Worm (Caenorhabditis elegans) whole organism, L4 larva: ENCODE results near the gene mgl-1.

Source experiments
- F26F4.8 ChIP-seq: fragments of 200-800 bp; sonication (Bioruptor generic); conservative IDR thresholded peaks from 2 replicates; pipeline ENCODE4 v1.3.6; 2022; ENCODE audit warnings: missing genetic modification characterization, missing compliant biosample characterization
- F44E2.7 ChIP-seq: fragments of 200-800 bp; sonication (Bioruptor generic); IDR thresholded peaks from 2 replicates; pipeline ENCODE4 v2.1.2; 2022; ENCODE audit warnings: missing genetic modification characterization, missing compliant biosample characterization
- Y105C5A.15 ChIP-seq: fragments of 200-800 bp; sonication (Bioruptor generic); IDR thresholded peaks from 2 replicates; pipeline ENCODE4 v1.3.6; 2022; ENCODE audit warnings: missing genetic modification characterization, missing compliant biosample characterization
- Y5F2A.4 ChIP-seq: fragments of 200-800 bp; sonication (Bioruptor generic); optimal IDR thresholded peaks from 2 replicates; lab custom pipeline; 2018; ENCODE audit warnings: mild to moderate bottlenecking, missing genetic modification characterization, missing compliant biosample characterization
- Y75B8A.6 ChIP-seq: fragments of 200-800 bp; sonication (Bioruptor generic); IDR thresholded peaks from 2 replicates; pipeline ENCODE4 v1.3.6; 2022; ENCODE audit warnings: missing genetic modification reagents, missing genetic modification characterization, missing compliant biosample characterization
- aly-2 ChIP-seq: sonication (generic microtip); optimal IDR thresholded peaks from 2 replicates; lab custom pipeline; 2018; ENCODE audit warnings: missing biosample characterization, missing genetic modification characterization
- ama-1 ChIP-seq: fragments of 150-350 bp; optimal IDR thresholded peaks from 2 replicates; lab custom pipeline; 2014; ENCODE audit warnings: inconsistent platforms, mixed read lengths
- arid-1 ChIP-seq: fragments of 200-800 bp; sonication (Bioruptor generic); conservative IDR thresholded peaks from 2 replicates; pipeline ENCODE4 v1.3.6; 2022; ENCODE audit warnings: missing genetic modification reagents, missing genetic modification characterization, missing compliant biosample characterization
- ceh-28 ChIP-seq: fragments of 150-350 bp; optimal IDR thresholded peaks from 2 replicates; lab custom pipeline; 2014; ENCODE audit warnings: missing biosample characterization, missing genetic modification reagents, missing genetic modification characterization
- ceh-82 ChIP-seq: sonication (generic microtip); optimal IDR thresholded peaks from 2 replicates; lab custom pipeline; 2017; ENCODE audit warnings: missing biosample characterization, missing genetic modification characterization
- ces-1 ChIP-seq: fragments of 150-350 bp; sonication (generic microtip); optimal IDR thresholded peaks from 4 replicates; lab custom pipeline; 2014; ENCODE audit warnings: missing biosample characterization, missing genetic modification reagents, missing genetic modification characterization
- cey-2 ChIP-seq: sonication (generic microtip); optimal IDR thresholded peaks from 3 replicates; lab custom pipeline; 2017; ENCODE audit warnings: missing genetic modification characterization, mild to moderate bottlenecking, missing compliant biosample characterization, antibody characterized with exemption, borderline replicate concordance; ENCODE audit not compliant: insufficient read depth
- ctbp-1 ChIP-seq: fragments of 200-800 bp; sonication (Bioruptor generic); IDR thresholded peaks from 2 replicates; pipeline ENCODE4 v1.3.6; 2022; ENCODE audit warnings: missing genetic modification reagents, missing genetic modification characterization, missing compliant biosample characterization
- dmd-9 ChIP-seq: fragments of 200-800 bp; sonication (Bioruptor generic); IDR thresholded peaks from 2 replicates; pipeline ENCODE4 v1.3.6; 2022; ENCODE audit warnings: missing genetic modification reagents, missing genetic modification characterization, missing compliant biosample characterization
- egl-43 ChIP-seq: fragments of 200-800 bp; sonication (Bioruptor generic); IDR thresholded peaks from 2 replicates; pipeline ENCODE4 v1.3.6; 2022; ENCODE audit warnings: missing genetic modification reagents, missing genetic modification characterization, missing compliant biosample characterization
- gei-8 ChIP-seq: fragments of 200-800 bp; sonication (Bioruptor generic); optimal IDR thresholded peaks from 2 replicates; lab custom pipeline; 2018; ENCODE audit warnings: mild to moderate bottlenecking, missing genetic modification characterization, missing compliant biosample characterization
- hlh-11 ChIP-seq: fragments of 200-800 bp; sonication (Bioruptor generic); optimal IDR thresholded peaks from 2 replicates; lab custom pipeline; 2018; ENCODE audit warnings: mild to moderate bottlenecking, missing genetic modification characterization, missing compliant biosample characterization
- hmg-1.1 ChIP-seq: fragments of 200-800 bp; sonication (Bioruptor generic); IDR thresholded peaks from 2 replicates; pipeline ENCODE4 v1.3.6; 2022; ENCODE audit warnings: missing genetic modification reagents, missing genetic modification characterization, missing compliant biosample characterization
- lim-7 ChIP-seq: fragments of 200-800 bp; sonication (Bioruptor generic); IDR thresholded peaks from 2 replicates; pipeline ENCODE4 v1.3.6; 2022; ENCODE audit warnings: missing genetic modification characterization, missing compliant biosample characterization
- lin-13 ChIP-seq: fragments of 150-350 bp; optimal IDR thresholded peaks from 2 replicates; lab custom pipeline; 2014; ENCODE audit warnings: missing biosample characterization, missing genetic modification reagents, missing genetic modification characterization
- lin-29 ChIP-seq: fragments of 200-800 bp; sonication (Bioruptor generic); IDR thresholded peaks from 2 replicates; pipeline ENCODE4 v1.3.6; 2022; ENCODE audit warnings: missing genetic modification reagents, missing genetic modification characterization, missing compliant biosample characterization
- lin-38 ChIP-seq: fragments of 200-800 bp; sonication (Bioruptor generic); IDR thresholded peaks from 2 replicates; pipeline ENCODE4 v1.3.6; 2022; ENCODE audit warnings: missing genetic modification reagents, missing genetic modification characterization, missing compliant biosample characterization
- madf-5 ChIP-seq, 2 experiments: fragments of 200-800 bp; sonication (Bioruptor generic); IDR thresholded peaks; 2 replicates each; pipeline ENCODE4 v1.3.6; 2022; ENCODE audit warnings: missing compliant biosample characterization in 2 of 2, missing genetic modification characterization in 2 of 2
- mes-2 ChIP-seq: sonication (generic microtip); optimal IDR thresholded peaks from 2 replicates; lab custom pipeline; 2016; ENCODE audit warnings: missing genotype, mild to moderate bottlenecking, missing genetic modification characterization, missing compliant biosample characterization; ENCODE audit not compliant: poor library complexity, severe bottlenecking
- mxl-2 ChIP-seq: fragments of 200-800 bp; sonication (Bioruptor generic); conservative IDR thresholded peaks from 2 replicates; pipeline ENCODE4 v1.3.6; 2022; ENCODE audit warnings: missing genetic modification reagents, missing genetic modification characterization, missing compliant biosample characterization
- mxl-3 ChIP-seq: fragments of 200-800 bp; sonication (Bioruptor generic); optimal IDR thresholded peaks from 2 replicates; lab custom pipeline; 2018; ENCODE audit warnings: mild to moderate bottlenecking, missing genetic modification characterization, missing compliant biosample characterization
- nhr-10 ChIP-seq: fragments of 150-350 bp; optimal IDR thresholded peaks from 2 replicates; lab custom pipeline; 2014; ENCODE audit warnings: missing biosample characterization, missing genetic modification characterization
- nhr-111 ChIP-seq: fragments of 200-800 bp; sonication (Bioruptor generic); optimal IDR thresholded peaks from 2 replicates; lab custom pipeline; 2018; ENCODE audit warnings: mild to moderate bottlenecking, missing genetic modification characterization, missing compliant biosample characterization
- nhr-237 ChIP-seq: sonication (generic microtip); optimal IDR thresholded peaks from 2 replicates; lab custom pipeline; 2017; ENCODE audit warnings: missing biosample characterization, missing genetic modification characterization
- nhr-25 ChIP-seq: sonication (generic microtip); optimal IDR thresholded peaks from 2 replicates; lab custom pipeline; 2017; ENCODE audit warnings: missing genetic modification characterization, mild to moderate bottlenecking, missing compliant biosample characterization, antibody characterized with exemption, moderate library complexity, borderline replicate concordance; ENCODE audit not compliant: insufficient read depth
- nhr-41 ChIP-seq: fragments of 200-800 bp; sonication (Bioruptor generic); IDR thresholded peaks from 2 replicates; pipeline ENCODE4 v1.3.6; 2022; ENCODE audit warnings: missing genetic modification reagents, missing genetic modification characterization, missing compliant biosample characterization
- nhr-42 ChIP-seq: fragments of 200-800 bp; sonication (Bioruptor generic); IDR thresholded peaks from 2 replicates; pipeline ENCODE4 v1.3.6; 2022; ENCODE audit warnings: missing genetic modification characterization, missing compliant biosample characterization
- nhr-48 ChIP-seq: sonication (generic microtip); optimal IDR thresholded peaks from 2 replicates; lab custom pipeline; 2016; ENCODE audit warnings: mild to moderate bottlenecking, missing genetic modification characterization, missing compliant biosample characterization
- nhr-76 ChIP-seq: fragments of 150-350 bp; optimal IDR thresholded peaks from 2 replicates; lab custom pipeline; 2014; ENCODE audit warnings: missing biosample characterization, missing genetic modification characterization
- nhr-77 ChIP-seq: fragments of 150-350 bp; optimal IDR thresholded peaks from 2 replicates; lab custom pipeline; 2014; ENCODE audit warnings: missing biosample characterization, missing genetic modification characterization
- php-3 ChIP-seq: fragments of 200-800 bp; sonication (Bioruptor generic); IDR thresholded peaks from 2 replicates; pipeline ENCODE4 v1.3.6; 2022; ENCODE audit warnings: missing genetic modification reagents, missing genetic modification characterization, missing compliant biosample characterization
- pqm-1 ChIP-seq: sonication (generic microtip); optimal IDR thresholded peaks from 2 replicates; lab custom pipeline; 2017; ENCODE audit warnings: missing biosample characterization, missing genetic modification characterization
- saeg-2 ChIP-seq: fragments of 200-800 bp; sonication (Bioruptor generic); IDR thresholded peaks from 2 replicates; pipeline ENCODE4 v1.3.6; 2022; ENCODE audit warnings: missing genetic modification reagents, missing genetic modification characterization, missing compliant biosample characterization
- set-16 ChIP-seq: fragments of 200-800 bp; sonication (Bioruptor generic); IDR thresholded peaks from 2 replicates; pipeline ENCODE4 v1.3.6; 2022; ENCODE audit warnings: missing genetic modification reagents, missing genetic modification characterization, missing compliant biosample characterization
- skn-1 ChIP-seq: fragments of 150-350 bp; optimal IDR thresholded peaks from 2 replicates; lab custom pipeline; 2014; ENCODE audit warnings: missing biosample characterization, missing genetic modification characterization
- snpc-1.2 ChIP-seq: fragments of 200-800 bp; sonication (Bioruptor generic); IDR thresholded peaks from 2 replicates; pipeline ENCODE4 v1.3.6; 2022; ENCODE audit warnings: missing genetic modification reagents, missing genetic modification characterization, missing compliant biosample characterization
- snpc-4 ChIP-seq: fragments of 150-350 bp; optimal IDR thresholded peaks from 2 replicates; lab custom pipeline; 2014; ENCODE audit warnings: missing biosample characterization, missing genetic modification characterization
- spr-1 ChIP-seq: sonication (generic microtip); optimal IDR thresholded peaks from 2 replicates; lab custom pipeline; 2016; ENCODE audit warnings: mild to moderate bottlenecking, missing genetic modification characterization, missing compliant biosample characterization
- tag-97 ChIP-seq: fragments of 200-800 bp; sonication (Bioruptor generic); IDR thresholded peaks from 2 replicates; pipeline ENCODE4 v1.3.6; 2022; ENCODE audit warnings: missing genetic modification characterization, missing compliant biosample characterization
- tra-1 ChIP-seq: fragments of 200-800 bp; sonication (Bioruptor generic); IDR thresholded peaks from 2 replicates; pipeline ENCODE4 v1.3.6; 2022; ENCODE audit warnings: missing genetic modification reagents, missing genetic modification characterization, missing compliant biosample characterization
- unc-130 ChIP-seq: sonication (generic microtip); optimal IDR thresholded peaks from 2 replicates; lab custom pipeline; 2016; ENCODE audit warnings: missing genetic modification reagents, missing genetic modification characterization, missing compliant biosample characterization
- unc-39 ChIP-seq: sonication (generic microtip); optimal IDR thresholded peaks from 2 replicates; lab custom pipeline; 2017; ENCODE audit warnings: missing biosample characterization, missing genetic modification characterization
- zag-1 ChIP-seq: fragments of 150-350 bp; optimal IDR thresholded peaks from 2 replicates; lab custom pipeline; 2014; ENCODE audit warnings: missing biosample characterization, missing genetic modification characterization
- zfp-3 ChIP-seq: fragments of 200-800 bp; sonication (Bioruptor generic); conservative IDR thresholded peaks from 2 replicates; pipeline ENCODE4 v1.3.6; 2022; ENCODE audit warnings: missing genetic modification reagents, missing genetic modification characterization, missing compliant biosample characterization
- zip-11 ChIP-seq: fragments of 200-800 bp; sonication (Bioruptor generic); IDR thresholded peaks from 2 replicates; pipeline ENCODE4 v1.3.6; 2022; ENCODE audit warnings: missing genetic modification characterization, missing compliant biosample characterization
- ztf-7 ChIP-seq: fragments of 150-350 bp; optimal IDR thresholded peaks from 2 replicates; lab custom pipeline; 2014; ENCODE audit warnings: missing biosample characterization, missing genetic modification characterization

Gene mgl-1

DNA sequence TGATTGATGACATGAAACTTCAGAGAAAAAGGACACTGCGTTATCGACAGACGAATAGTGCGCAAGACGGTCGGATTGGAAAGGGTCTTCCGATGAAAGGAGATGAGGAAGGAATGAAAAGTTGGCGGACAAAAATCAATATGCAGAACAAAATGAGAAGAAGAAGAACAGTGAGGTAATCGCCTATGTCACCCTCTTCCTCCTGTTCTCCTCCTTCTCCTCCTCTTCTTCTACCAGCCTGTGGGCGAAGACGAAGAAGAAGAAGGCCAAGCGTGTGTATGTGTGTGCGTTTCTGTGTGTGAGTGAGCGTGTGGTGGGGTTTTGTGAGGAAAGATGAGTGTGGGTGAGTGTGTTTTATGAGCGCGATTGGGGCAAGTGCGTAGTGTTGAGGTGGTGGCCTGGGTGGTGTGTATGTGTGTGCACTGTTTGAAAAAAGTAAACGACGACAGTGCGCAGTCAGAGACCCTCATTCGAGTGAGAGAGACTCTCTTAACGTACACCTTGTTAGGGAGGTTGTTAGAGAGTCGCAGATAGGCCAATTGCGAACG lies 43.8 kb downstream of the mgl-1 start, which contains the start of gene tsp-21 (continued):
- TF ChIP-seq unc-39 (no peak), zag-1 (tag; lab: Kevin White, UChicago) (no peak), ceh-82 (tag; lab: Kevin White, UChicago) (no peak), egl-43 (GFP tag; lab: Robert Waterston, UW) (0 out of 2 replicates have a peak, but pooled peaks have one; percentile 40), nhr-25 (peak; percentile 86), F26F4.8 (no peak), ceh-28 (tag; lab: Kevin White, UChicago) (peak; percentile 47), mxl-3 (GFP tag; lab: Kevin White, UChicago) (peak; percentile 81), ama-1 (lab: Kevin White, UChicago) (peak; percentile 73), tag-97 (GFP tag; lab: Robert Waterston, UW) (no peak), arid-1 (no peak; the same call in 1 of the 2 replicates), lin-29 (GFP tag; lab: Robert Waterston, UW) (no peak), madf-5 (GFP tag; IDR thresholded peaks at IDR 0.05; lab: Robert Waterston, UW) (no peak), nhr-111 (no peak), aly-2 (no peak), saeg-2 (GFP tag; lab: Robert Waterston, UW) (no peak), ctbp-1 (peak; percentile 58; the same call in 1 of the 2 replicates), nhr-76 (no peak), zfp-3 (no peak), lin-13 (GFP tag; lab: Kevin White, UChicago) (peak; percentile 74), zip-11 (GFP tag; lab: Robert Waterston, UW) (no peak), ces-1 (GFP tag; lab: Kevin White, UChicago) (no peak), set-16 (GFP tag; lab: Robert Waterston, UW) (peak; percentile 66), snpc-4 (tag; lab: Kevin White, UChicago) (no peak), nhr-41 (GFP tag; lab: Robert Waterston, UW) (0 out of 2 replicates have a peak, but pooled peaks have one; percentile 38), ztf-7 (peak; percentile 32), nhr-42 (0 out of 2 replicates have a peak, but pooled peaks have one; percentile 43), Y75B8A.6 (GFP tag; lab: Robert Waterston, UW) (no peak), php-3 (peak; percentile 69), Y105C5A.15 (GFP tag; lab: Robert Waterston, UW) (no peak), gei-8 (GFP tag; lab: Kevin White, UChicago) (no peak), spr-1 (tag; lab: Kevin White, UChicago) (no peak), lim-7 (GFP tag; lab: Robert Waterston, UW) (no peak), skn-1 (tag; lab: Kevin White, UChicago) (no peak), unc-130 (GFP tag; lab: Kevin White, UChicago) (no peak), Y5F2A.4 (GFP tag; lab: Kevin White, UChicago) (no peak), nhr-77 (peak; percentile 91), cey-2 (no peak), mes-2 (tag; lab: Kevin White, UChicago) (peak; percentile 72), dmd-9 (no peak), snpc-1.2 (GFP tag; lab: Robert Waterston, UW) (no peak), F44E2.7 (GFP tag; lab: Robert Waterston, UW) (no peak), lin-38 (GFP tag; lab: Robert Waterston, UW) (peak; percentile 60), nhr-10 (tag; lab: Kevin White, UChicago) (peak; percentile 54), mxl-2 (GFP tag; lab: Robert Waterston, UW) (no peak), hmg-1.1 (GFP tag; lab: Robert Waterston, UW) (peak; percentile 82), hlh-11 (peak; percentile 89), pqm-1 (tag; lab: Kevin White, UChicago) (peak; percentile 36), nhr-237 (tag; lab: Kevin White, UChicago) (peak; percentile 27), tra-1 (GFP tag; lab: Robert Waterston, UW) (no peak), nhr-48 (tag; lab: Kevin White, UChicago) (no peak)
